Worm (Caenorhabditis elegans) whole organism, midembryonic: ENCODE results near the gene sru-24.

Source experiments
- T22C8.4 ChIP-seq: fragments of 200-800 bp; sonication (Bioruptor generic); IDR thresholded peaks from 2 replicates; pipeline ENCODE4 v1.3.6; 2022; ENCODE audit warnings: missing genetic modification characterization, missing compliant biosample characterization
- cog-1 ChIP-seq: sonication (generic microtip); optimal IDR thresholded peaks from 2 replicates; lab custom pipeline; 2016; ENCODE audit warnings: missing genetic modification characterization, missing compliant biosample characterization
- flt-1 ChIP-seq: fragments of 200-800 bp; sonication (Bioruptor generic); IDR thresholded peaks from 2 replicates; pipeline ENCODE4 v1.3.6; 2022; ENCODE audit warnings: missing genetic modification characterization, missing compliant biosample characterization
- klf-2 ChIP-seq: fragments of 200-800 bp; sonication (Bioruptor generic); conservative IDR thresholded peaks from 2 replicates; pipeline ENCODE4 v1.3.6; 2022; ENCODE audit warnings: missing genetic modification reagents, missing genetic modification characterization, missing compliant biosample characterization
- med-1 ChIP-seq: sonication (generic microtip); optimal IDR thresholded peaks from 2 replicates; lab custom pipeline; 2017; ENCODE audit warnings: missing genetic modification characterization, mild to moderate bottlenecking, missing compliant biosample characterization, antibody characterized with exemption, missing genetic modification reagents; ENCODE audit not compliant: insufficient read depth
- ref-1 ChIP-seq: fragments of 200-800 bp; sonication (Bioruptor generic); conservative IDR thresholded peaks from 2 replicates; pipeline ENCODE4 v1.3.6; 2022; ENCODE audit warnings: missing genetic modification reagents, missing genetic modification characterization, missing compliant biosample characterization
- tab-1 ChIP-seq: fragments of 200-800 bp; sonication (Bioruptor generic); IDR thresholded peaks from 2 replicates; pipeline ENCODE4 v1.3.6; 2022; ENCODE audit warnings: missing genetic modification characterization, missing compliant biosample characterization
- ztf-23 ChIP-seq: fragments of 200-800 bp; sonication (Bioruptor generic); IDR thresholded peaks from 2 replicates; pipeline ENCODE4 v1.3.6; 2022; ENCODE audit warnings: missing genetic modification reagents, missing genetic modification characterization, missing compliant biosample characterization

- TF ChIP-seq tab-1 (GFP tag; lab: Robert Waterston, UW) (no peak), ztf-23 (no peak), med-1 (no peak), ref-1 (GFP tag; lab: Robert Waterston, UW) (no peak), cog-1 (tag; lab: Kevin White, UChicago) (no peak), T22C8.4 (no peak), flt-1 (no peak), klf-2 (GFP tag; lab: Robert Waterston, UW) (no peak)
These were observed 21.6 kb upstream of the sru-24 start, which contains the start of gene srx-4 for ce11 chrV:692720-693422.
